Worm (Caenorhabditis elegans) whole organism, L3 larva: ENCODE data around the gene W02B3.4.
A peak's percentile ranks its signal among the peaks of the same experiment; 100 is the strongest.

Experiments
- R02D3.7 ChIP-seq: fragments of 150-350 bp; optimal IDR thresholded peaks from 2 replicates; lab custom pipeline; 2014; ENCODE audit warnings: missing biosample characterization, missing genetic modification characterization
- ZK546.5 ChIP-seq: sonication (generic microtip); optimal IDR thresholded peaks from 2 replicates; lab custom pipeline; 2017; ENCODE audit warnings: missing biosample characterization, missing genetic modification characterization
- aly-2 ChIP-seq: fragments of 150-350 bp; optimal IDR thresholded peaks from 2 replicates; lab custom pipeline; 2014; ENCODE audit warnings: missing biosample characterization, missing genetic modification characterization
- ama-1 ChIP-seq: fragments of 150-350 bp; optimal IDR thresholded peaks from 2 replicates; lab custom pipeline; 2018
- ceh-16 ChIP-seq: sonication (generic microtip); optimal IDR thresholded peaks from 2 replicates; lab custom pipeline; 2017; ENCODE audit warnings: missing biosample characterization, missing genetic modification characterization
- ceh-28 ChIP-seq: fragments of 150-350 bp; optimal IDR thresholded peaks from 2 replicates; lab custom pipeline; 2014; ENCODE audit warnings: missing biosample characterization, missing genetic modification reagents, missing genetic modification characterization
- ceh-82 ChIP-seq: fragments of 150-350 bp; optimal IDR thresholded peaks from 2 replicates; lab custom pipeline; 2014; ENCODE audit warnings: missing biosample characterization, missing genetic modification characterization
- ceh-9 ChIP-seq: sonication (generic microtip); optimal IDR thresholded peaks from 2 replicates; lab custom pipeline; 2018; ENCODE audit warnings: missing biosample characterization, missing genetic modification characterization
- egl-27 ChIP-seq: sonication (generic microtip); optimal IDR thresholded peaks from 4 replicates; lab custom pipeline; 2017; ENCODE audit warnings: missing biosample characterization, missing genetic modification reagents, missing genetic modification characterization
- egl-5 ChIP-seq: fragments of 150-350 bp; optimal IDR thresholded peaks from 2 replicates; lab custom pipeline; 2017; ENCODE audit warnings: missing biosample characterization, missing genetic modification reagents, missing genetic modification characterization, inconsistent platforms
- elt-1 ChIP-seq: fragments of 150-350 bp; optimal IDR thresholded peaks from 2 replicates; lab custom pipeline; 2014; ENCODE audit warnings: missing biosample characterization, missing genetic modification characterization
- elt-2 ChIP-seq: sonication (generic microtip); optimal IDR thresholded peaks from 2 replicates; lab custom pipeline; 2016; ENCODE audit warnings: missing genetic modification reagents, mild to moderate bottlenecking, missing genetic modification characterization, missing compliant biosample characterization
- elt-3 ChIP-seq, 3 experiments: fragments of 150-350 bp in 1 of 3; sonication (generic microtip) in 2 of 3; optimal IDR thresholded peaks; 2 replicates in 2 of 3; 4 replicates in 1 of 3; lab custom pipeline; 2014 to 2017; ENCODE audit warnings: missing biosample characterization in 3 of 3, missing genetic modification characterization in 3 of 3
- eor-1 ChIP-seq, 2 experiments: fragments of 150-350 bp; optimal IDR thresholded peaks; 2 replicates each; lab custom pipeline; 2014 to 2018; ENCODE audit warnings: missing biosample characterization in 2 of 2, missing genetic modification characterization in 2 of 2
- fkh-10 ChIP-seq: sonication (generic microtip); optimal IDR thresholded peaks from 2 replicates; lab custom pipeline; 2017; ENCODE audit warnings: missing biosample characterization, missing genetic modification reagents, missing genetic modification characterization
- fkh-2 ChIP-seq: fragments of 150-350 bp; optimal IDR thresholded peaks from 2 replicates; lab custom pipeline; 2014; ENCODE audit warnings: missing biosample characterization, missing genetic modification reagents, missing genetic modification characterization
- fos-1 ChIP-seq: fragments of 150-350 bp; optimal IDR thresholded peaks from 2 replicates; lab custom pipeline; 2014; ENCODE audit warnings: missing biosample characterization, missing genetic modification characterization
- hmg-11 ChIP-seq: sonication (generic microtip); optimal IDR thresholded peaks from 2 replicates; lab custom pipeline; 2016; ENCODE audit warnings: missing genetic modification characterization, missing compliant biosample characterization
- jun-1 ChIP-seq: fragments of 150-350 bp; optimal IDR thresholded peaks from 2 replicates; lab custom pipeline; 2014; ENCODE audit warnings: missing biosample characterization, missing genetic modification reagents, missing genetic modification characterization
- lin-15B ChIP-seq: fragments of 150-350 bp; optimal IDR thresholded peaks from 2 replicates; lab custom pipeline; 2014; ENCODE audit warnings: missing biosample characterization, missing genetic modification characterization
- lin-39 ChIP-seq: fragments of 150-350 bp; optimal IDR thresholded peaks from 2 replicates; lab custom pipeline; 2018; ENCODE audit warnings: missing biosample characterization, missing genetic modification reagents, missing genetic modification characterization
- lsy-12 ChIP-seq: sonication (generic microtip); optimal IDR thresholded peaks from 2 replicates; lab custom pipeline; 2016; ENCODE audit warnings: mild to moderate bottlenecking, missing genetic modification characterization, missing compliant biosample characterization
- mdl-1 ChIP-seq: fragments of 150-350 bp; optimal IDR thresholded peaks from 2 replicates; lab custom pipeline; 2014; ENCODE audit warnings: missing biosample characterization, missing genetic modification characterization
- mml-1 ChIP-seq: fragments of 150-350 bp; sonication (generic microtip); optimal IDR thresholded peaks from 3 replicates; lab custom pipeline; 2014; ENCODE audit warnings: missing biosample characterization, missing genetic modification characterization
- nfya-1 ChIP-seq: sonication (generic microtip); optimal IDR thresholded peaks from 2 replicates; lab custom pipeline; 2017; ENCODE audit warnings: missing genetic modification characterization, mild to moderate bottlenecking, missing compliant biosample characterization, antibody characterized with exemption, moderate library complexity; ENCODE audit not compliant: insufficient read depth
- nhr-11 ChIP-seq: fragments of 150-350 bp; optimal IDR thresholded peaks from 2 replicates; lab custom pipeline; 2014; ENCODE audit warnings: missing biosample characterization, missing genetic modification characterization
- nhr-12 ChIP-seq: fragments of 150-350 bp; optimal IDR thresholded peaks from 2 replicates; lab custom pipeline; 2014; ENCODE audit warnings: missing biosample characterization, missing genetic modification characterization
- nhr-23 ChIP-seq: fragments of 150-350 bp; optimal IDR thresholded peaks from 2 replicates; lab custom pipeline; 2014; ENCODE audit warnings: missing biosample characterization, missing genetic modification reagents, missing genetic modification characterization
- nhr-237 ChIP-seq: fragments of 150-350 bp; optimal IDR thresholded peaks from 2 replicates; lab custom pipeline; 2014; ENCODE audit warnings: missing biosample characterization, missing genetic modification characterization
- nhr-25 ChIP-seq: sonication (generic microtip); optimal IDR thresholded peaks from 2 replicates; lab custom pipeline; 2017; ENCODE audit warnings: missing biosample characterization, missing genetic modification characterization
- nhr-28 ChIP-seq: fragments of 150-350 bp; optimal IDR thresholded peaks from 2 replicates; lab custom pipeline; 2014; ENCODE audit warnings: missing biosample characterization, missing genetic modification characterization
- nhr-43 ChIP-seq: sonication (generic microtip); optimal IDR thresholded peaks from 2 replicates; lab custom pipeline; 2016; ENCODE audit warnings: mild to moderate bottlenecking, missing genetic modification characterization, missing compliant biosample characterization; ENCODE audit not compliant: poor library complexity, severe bottlenecking
- nhr-67 ChIP-seq: fragments of 150-350 bp; optimal IDR thresholded peaks from 2 replicates; lab custom pipeline; 2014; ENCODE audit warnings: missing biosample characterization, missing genetic modification characterization
- nhr-76 ChIP-seq: fragments of 150-350 bp; sonication (generic microtip); optimal IDR thresholded peaks from 5 replicates; lab custom pipeline; 2014; ENCODE audit warnings: missing biosample characterization, missing genetic modification characterization
- nhr-77 ChIP-seq: fragments of 150-350 bp; optimal IDR thresholded peaks from 2 replicates; lab custom pipeline; 2014; ENCODE audit warnings: missing biosample characterization, missing genetic modification characterization
- pha-4 ChIP-seq: fragments of 150-350 bp; optimal IDR thresholded peaks from 2 replicates; lab custom pipeline; 2014; ENCODE audit warnings: missing biosample characterization, missing genetic modification reagents, missing genetic modification characterization
- pqm-1 ChIP-seq: fragments of 150-350 bp; optimal IDR thresholded peaks from 2 replicates; lab custom pipeline; 2017; ENCODE audit warnings: missing biosample characterization, missing genetic modification characterization, inconsistent platforms
- sea-2 ChIP-seq: fragments of 150-350 bp; sonication (generic microtip); optimal IDR thresholded peaks from 4 replicates; lab custom pipeline; 2014; ENCODE audit warnings: missing biosample characterization, missing genetic modification reagents, missing genetic modification characterization
- skn-1 ChIP-seq: fragments of 150-350 bp; optimal IDR thresholded peaks from 2 replicates; lab custom pipeline; 2014; ENCODE audit warnings: missing biosample characterization, missing genetic modification characterization
- tbx-2 ChIP-seq: sonication (generic microtip); optimal IDR thresholded peaks from 2 replicates; lab custom pipeline; 2016; ENCODE audit warnings: mild to moderate bottlenecking, missing genetic modification characterization, missing compliant biosample characterization
- unc-62 ChIP-seq: fragments of 150-350 bp; sonication (generic microtip); optimal IDR thresholded peaks from 4 replicates; lab custom pipeline; 2014; ENCODE audit warnings: missing biosample characterization, missing genetic modification reagents, missing genetic modification characterization
- zag-1 ChIP-seq: fragments of 150-350 bp; optimal IDR thresholded peaks from 2 replicates; lab custom pipeline; 2014; ENCODE audit warnings: missing biosample characterization, missing genetic modification characterization
- ztf-11 ChIP-seq: fragments of 150-350 bp; optimal IDR thresholded peaks from 2 replicates; lab custom pipeline; 2014; ENCODE audit warnings: missing biosample characterization, missing genetic modification characterization
- ztf-4 ChIP-seq: fragments of 150-350 bp; optimal IDR thresholded peaks from 2 replicates; lab custom pipeline; 2014; ENCODE audit warnings: missing biosample characterization, missing genetic modification characterization

Gene W02B3.4

ce11 chrIII:675413-675812 is 7.8 kb downstream of the W02B3.4 start:
- TF ChIP-seq ceh-82 (tag; lab: Kevin White, UChicago) (no peak), hmg-11 (tag; lab: Kevin White, UChicago) (peak; percentile 39), fkh-10 (peak; percentile 82), nfya-1 (peak; percentile 40)

DNA sequence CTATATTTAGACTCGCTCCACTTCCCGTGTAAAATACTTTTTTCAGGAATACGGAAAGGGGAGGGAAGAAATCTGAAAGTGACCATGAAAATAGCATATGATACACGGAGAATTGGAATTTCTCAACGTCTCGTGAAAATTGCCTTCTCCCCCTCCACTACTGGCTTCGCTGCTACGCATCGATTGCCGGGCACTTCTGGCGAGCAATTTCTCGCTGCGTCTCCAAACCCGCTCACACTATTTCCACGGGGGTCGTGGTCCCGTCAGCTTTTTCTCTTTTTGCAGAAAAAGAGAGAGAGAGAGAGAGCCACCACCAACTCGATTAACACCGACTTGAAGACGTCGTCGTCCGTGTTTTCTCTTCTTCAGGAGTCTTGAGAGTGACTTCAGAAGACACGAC is 12.2 kb downstream of the W02B3.4 start:
- TF ChIP-seq lsy-12 (peak; percentile 29), eor-1 (tag; optimal IDR thresholded peaks at IDR 0.05; lab: Kevin White, UChicago) (no peak), jun-1 (tag; lab: Kevin White, UChicago) (no peak), ama-1 (lab: Kevin White, UChicago) (no peak), ceh-16 (no peak), pha-4 (tag; lab: Kevin White, UChicago) (no peak), elt-1 (tag; lab: Kevin White, UChicago) (no peak), nhr-25 (tag; lab: Kevin White, UChicago) (no peak), lin-39 (tag; lab: Kevin White, UChicago) (peak; percentile 91), ztf-11 (no peak), R02D3.7 (tag; lab: Kevin White, UChicago) (no peak), elt-2 (no peak), ceh-28 (tag; lab: Kevin White, UChicago) (peak; percentile 24), sea-2 (GFP tag; lab: Kevin White, UChicago) (no peak), lin-15B (tag; lab: Kevin White, UChicago) (peak; percentile 19), nhr-11 (no peak), nhr-67 (no peak), nhr-23 (tag; lab: Kevin White, UChicago) (no peak), egl-27 (no peak), nhr-43 (tag; lab: Kevin White, UChicago) (no peak), fos-1 (tag; lab: Kevin White, UChicago) (no peak), nfya-1 (peak; percentile 85), nhr-76 (tag; lab: Kevin White, UChicago) (no peak), nhr-28 (tag; lab: Kevin White, UChicago) (no peak), hmg-11 (tag; lab: Kevin White, UChicago) (peak; percentile 75), aly-2 (no peak), elt-3 (tag; optimal IDR thresholded peaks at IDR 0.05; lab: Kevin White, UChicago) (no peak), ZK546.5 (tag; lab: Kevin White, UChicago) (no peak), ztf-4 (tag; lab: Kevin White, UChicago) (no peak), nhr-77 (tag; lab: Kevin White, UChicago) (no peak), fkh-10 (peak; percentile 89), egl-5 (tag; lab: Kevin White, UChicago) (no peak), nhr-12 (tag; lab: Kevin White, UChicago) (no peak), tbx-2 (tag; lab: Kevin White, UChicago) (peak; percentile 36), skn-1 (tag; lab: Kevin White, UChicago) (no peak), mml-1 (tag; lab: Kevin White, UChicago) (no peak), mdl-1 (tag; lab: Kevin White, UChicago) (no peak)

DNA sequence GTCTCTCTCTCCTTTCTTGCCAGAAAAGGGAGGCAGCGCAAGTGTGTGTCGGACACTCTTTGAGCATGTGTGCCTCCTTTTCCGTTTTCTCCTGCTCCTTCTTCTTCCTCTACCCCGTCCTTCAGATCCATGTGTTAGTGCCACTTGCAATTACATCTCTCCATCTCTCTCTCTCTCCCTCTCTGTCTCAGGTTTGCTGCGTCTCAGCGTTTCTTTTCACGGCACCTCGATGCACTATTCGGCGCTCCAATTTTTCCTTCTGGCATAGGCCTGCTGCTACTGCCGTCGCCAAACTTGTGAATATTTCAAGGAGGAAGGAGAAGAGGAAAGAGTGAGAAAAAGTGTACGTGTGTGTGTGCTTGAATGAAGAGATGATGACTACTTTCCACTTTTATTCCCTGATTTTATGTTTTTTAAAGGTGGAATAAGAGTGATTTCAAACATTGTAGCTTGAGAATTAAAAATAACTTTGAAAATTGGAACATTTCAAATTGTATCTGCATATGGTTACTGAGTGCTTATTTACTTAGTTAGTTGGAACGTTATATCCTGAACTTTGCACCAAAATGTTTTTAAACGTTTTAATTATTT is 14.8 kb downstream of the W02B3.4 start, which contains the start of gene W02B3.3:
Gene W02B3.3 (minus strand): TSS at position 131 of the 591 bp plus-strand sequence.
- no peak for TF ChIP-seq nhr-43 (tag; lab: Kevin White, UChicago)
- peak; percentile 86 for TF ChIP-seq hmg-11 (tag; lab: Kevin White, UChicago)
- TF ChIP-seq eor-1 (tag; optimal IDR thresholded peaks at IDR 0.05; lab: Kevin White, UChicago): no peak
- no peak for TF ChIP-seq nhr-23 (tag; lab: Kevin White, UChicago)
- peak; percentile 73 for TF ChIP-seq fkh-10
- no peak for TF ChIP-seq mml-1 (tag; lab: Kevin White, UChicago)
- TF ChIP-seq fos-1 (tag; lab: Kevin White, UChicago): no peak
- no peak for TF ChIP-seq skn-1 (tag; lab: Kevin White, UChicago)
- no peak for TF ChIP-seq nhr-77 (tag; lab: Kevin White, UChicago)
- no peak for TF ChIP-seq ceh-16
- no peak for TF ChIP-seq elt-2
- TF ChIP-seq ceh-82 (tag; lab: Kevin White, UChicago): no peak
- no peak for TF ChIP-seq ZK546.5 (tag; lab: Kevin White, UChicago)
- no peak for TF ChIP-seq mdl-1 (tag; lab: Kevin White, UChicago)
- no peak for TF ChIP-seq zag-1 (tag; lab: Kevin White, UChicago)
- no peak for TF ChIP-seq ama-1 (lab: Kevin White, UChicago)
- TF ChIP-seq egl-5 (tag; lab: Kevin White, UChicago): peak; percentile 22
- TF ChIP-seq nfya-1: peak; percentile 78
- no peak for TF ChIP-seq elt-3 (tag; optimal IDR thresholded peaks at IDR 0.05; lab: Kevin White, UChicago)
- TF ChIP-seq elt-1 (tag; lab: Kevin White, UChicago): no peak
- no peak for TF ChIP-seq nhr-25 (tag; lab: Kevin White, UChicago)
- no peak for TF ChIP-seq nhr-237 (tag; lab: Kevin White, UChicago)
- no peak for TF ChIP-seq ztf-11
- TF ChIP-seq nhr-11: no peak
- TF ChIP-seq egl-27: no peak
- TF ChIP-seq nhr-67: no peak
- TF ChIP-seq fkh-2 (tag; lab: Kevin White, UChicago): no peak
- peak; percentile 21 for TF ChIP-seq lin-15B (tag; lab: Kevin White, UChicago)
- TF ChIP-seq nhr-12 (tag; lab: Kevin White, UChicago): no peak
- TF ChIP-seq nhr-28 (tag; lab: Kevin White, UChicago): no peak
- no peak for TF ChIP-seq aly-2
- TF ChIP-seq pqm-1 (tag; lab: Kevin White, UChicago): no peak
- no peak for TF ChIP-seq lsy-12
- no peak for TF ChIP-seq pha-4 (tag; lab: Kevin White, UChicago)
- TF ChIP-seq nhr-76 (tag; lab: Kevin White, UChicago): no peak
- TF ChIP-seq sea-2 (GFP tag; lab: Kevin White, UChicago): no peak
- TF ChIP-seq tbx-2 (tag; lab: Kevin White, UChicago): peak; percentile 39
- peak; percentile 50 for TF ChIP-seq unc-62 (GFP tag; lab: Kevin White, UChicago)
- no peak for TF ChIP-seq ceh-9 (tag; lab: Kevin White, UChicago)
